Worm (Caenorhabditis elegans) whole organism, L4/young adult: ENCODE results near the gene pot-3.

Source experiments
- dao-5 ChIP-seq: sonication (generic microtip); optimal IDR thresholded peaks from 2 replicates; lab custom pipeline; 2016; ENCODE audit warnings: missing genotype, missing genetic modification characterization, moderate library complexity, missing compliant biosample characterization
- him-1 ChIP-seq: sonication (generic microtip); optimal IDR thresholded peaks from 2 replicates; lab custom pipeline; 2016; ENCODE audit warnings: missing genotype, missing genetic modification reagents, missing genetic modification characterization, missing compliant biosample characterization

- TF ChIP-seq dao-5 (tag; lab: Kevin White, UChicago) (no peak), him-1 (tag; lab: Kevin White, UChicago) (no peak)
Measured at ce11 chrIII:13742028-13742427, 38.0 kb upstream of the pot-3 start.
